Fruit fly (Drosophila melanogaster) S2 (cell line): ENCODE measurements around the gene CG42354.

Experiments used
- CG8478 ChIP-seq: fragments of >200 bp; optimal IDR thresholded peaks from 2 replicates; lab custom pipeline; 2018
- CTCF ChIP-seq, 2 experiments: fragments of >200 bp; optimal IDR thresholded peaks; 2 replicates each; lab custom pipeline; 2018

DNA sequence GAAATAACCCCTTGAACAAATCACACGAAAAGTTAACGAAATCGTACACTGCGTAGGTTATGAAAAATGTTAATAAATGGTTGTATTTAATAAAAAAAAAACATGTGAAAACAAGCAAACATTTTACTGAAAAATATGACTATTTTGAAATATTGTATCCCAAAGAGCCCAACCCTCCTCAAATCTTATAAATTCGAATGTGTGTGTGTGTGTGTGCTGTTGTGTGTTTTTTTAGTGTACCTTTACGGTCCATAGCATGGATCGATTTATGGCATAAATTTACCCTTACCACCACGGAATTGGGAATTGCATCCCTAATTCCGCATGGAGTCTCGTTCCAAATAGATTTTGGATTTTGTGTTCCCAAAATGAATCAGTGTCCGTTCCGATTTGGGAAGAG lies 1.3 kb downstream of the CG42354 start:
- TF ChIP-seq CTCF (optimal IDR thresholded peaks at IDR 0.05; lab: Kevin White, UChicago) (no peak), CG8478 (lab: Kevin White, UChicago) (no peak)
